Worm (Caenorhabditis elegans) whole organism, midembryonic: ENCODE results near the gene frpr-19.
A peak's percentile ranks its signal among the peaks of the same experiment; 100 is the strongest.

Source experiments
- T22C8.4 ChIP-seq: fragments of 200-800 bp; sonication (Bioruptor generic); IDR thresholded peaks from 2 replicates; pipeline ENCODE4 v1.3.6; 2022; ENCODE audit warnings: missing genetic modification characterization, missing compliant biosample characterization
- cog-1 ChIP-seq: sonication (generic microtip); optimal IDR thresholded peaks from 2 replicates; lab custom pipeline; 2016; ENCODE audit warnings: missing genetic modification characterization, missing compliant biosample characterization
- flt-1 ChIP-seq: fragments of 200-800 bp; sonication (Bioruptor generic); IDR thresholded peaks from 2 replicates; pipeline ENCODE4 v1.3.6; 2022; ENCODE audit warnings: missing genetic modification characterization, missing compliant biosample characterization
- klf-2 ChIP-seq: fragments of 200-800 bp; sonication (Bioruptor generic); conservative IDR thresholded peaks from 2 replicates; pipeline ENCODE4 v1.3.6; 2022; ENCODE audit warnings: missing genetic modification reagents, missing genetic modification characterization, missing compliant biosample characterization
- med-1 ChIP-seq: sonication (generic microtip); optimal IDR thresholded peaks from 2 replicates; lab custom pipeline; 2017; ENCODE audit warnings: missing genetic modification characterization, mild to moderate bottlenecking, missing compliant biosample characterization, antibody characterized with exemption, missing genetic modification reagents; ENCODE audit not compliant: insufficient read depth
- ref-1 ChIP-seq: fragments of 200-800 bp; sonication (Bioruptor generic); conservative IDR thresholded peaks from 2 replicates; pipeline ENCODE4 v1.3.6; 2022; ENCODE audit warnings: missing genetic modification reagents, missing genetic modification characterization, missing compliant biosample characterization
- tab-1 ChIP-seq: fragments of 200-800 bp; sonication (Bioruptor generic); IDR thresholded peaks from 2 replicates; pipeline ENCODE4 v1.3.6; 2022; ENCODE audit warnings: missing genetic modification characterization, missing compliant biosample characterization
- ztf-23 ChIP-seq: fragments of 200-800 bp; sonication (Bioruptor generic); IDR thresholded peaks from 2 replicates; pipeline ENCODE4 v1.3.6; 2022; ENCODE audit warnings: missing genetic modification reagents, missing genetic modification characterization, missing compliant biosample characterization
- ztf-29 ChIP-seq: fragments of 200-800 bp; sonication (Bioruptor generic); IDR thresholded peaks from 2 replicates; pipeline ENCODE4 v1.3.6; 2022; ENCODE audit warnings: missing genetic modification reagents, missing genetic modification characterization, missing compliant biosample characterization

frpr-19 gene

ce11 chrIV:1816238-1816637 lies 34.8 kb upstream of the frpr-19 start:
- TF ChIP-seq ztf-29 (GFP tag; lab: Robert Waterston, UW) (no peak), tab-1 (GFP tag; lab: Robert Waterston, UW) (no peak), med-1 (GFP tag; lab: Kevin White, UChicago) (no peak), T22C8.4 (GFP tag; lab: Robert Waterston, UW) (no peak), ztf-23 (GFP tag; lab: Robert Waterston, UW) (no peak), flt-1 (GFP tag; lab: Robert Waterston, UW) (no peak), klf-2 (GFP tag; lab: Robert Waterston, UW) (no peak), cog-1 (tag; lab: Kevin White, UChicago) (no peak), ref-1 (GFP tag; lab: Robert Waterston, UW) (no peak)

ce11 chrIV:1814764-1815518 lies 33.5 kb upstream of the frpr-19 start, which contains the start of gene snn-1:
snn-1 (minus strand) TSS chrIV:1815118.
- TF ChIP-seq ztf-23 (GFP tag; lab: Robert Waterston, UW) (no peak), ref-1 (GFP tag; lab: Robert Waterston, UW) (no peak), tab-1 (GFP tag; lab: Robert Waterston, UW) (no peak), T22C8.4 (GFP tag; lab: Robert Waterston, UW) (no peak), med-1 (GFP tag; lab: Kevin White, UChicago) (no peak), flt-1 (GFP tag; lab: Robert Waterston, UW) (no peak), ztf-29 (GFP tag; lab: Robert Waterston, UW) (no peak), cog-1 (tag; lab: Kevin White, UChicago) (no peak), klf-2 (GFP tag; lab: Robert Waterston, UW) (no peak)

ce11 chrIV:1813869-1814268 lies 32.4 kb upstream of the frpr-19 start:
- TF ChIP-seq cog-1 (tag; lab: Kevin White, UChicago) (no peak), klf-2 (GFP tag; lab: Robert Waterston, UW) (no peak), ref-1 (GFP tag; lab: Robert Waterston, UW) (no peak), med-1 (GFP tag; lab: Kevin White, UChicago) (no peak), tab-1 (GFP tag; lab: Robert Waterston, UW) (no peak), T22C8.4 (GFP tag; lab: Robert Waterston, UW) (no peak), ztf-29 (GFP tag; lab: Robert Waterston, UW) (no peak), ztf-23 (GFP tag; lab: Robert Waterston, UW) (no peak), flt-1 (GFP tag; lab: Robert Waterston, UW) (no peak)

ce11 chrIV:1804613-1805012 lies 23.2 kb upstream of the frpr-19 start:
- TF ChIP-seq T22C8.4 (GFP tag; lab: Robert Waterston, UW) = no peak
- TF ChIP-seq klf-2 (GFP tag; lab: Robert Waterston, UW) = no peak
- TF ChIP-seq med-1 (GFP tag; lab: Kevin White, UChicago) = no peak
- TF ChIP-seq ztf-23 (GFP tag; lab: Robert Waterston, UW) = no peak
- TF ChIP-seq tab-1 (GFP tag; lab: Robert Waterston, UW) = no peak
- no peak for TF ChIP-seq ztf-29 (GFP tag; lab: Robert Waterston, UW)
- no peak for TF ChIP-seq ref-1 (GFP tag; lab: Robert Waterston, UW)
- TF ChIP-seq flt-1 (GFP tag; lab: Robert Waterston, UW) = no peak
- no peak for TF ChIP-seq cog-1 (tag; lab: Kevin White, UChicago)

- TF ChIP-seq klf-2 (GFP tag; lab: Robert Waterston, UW) = no peak
These were observed 22.4 kb upstream of the frpr-19 start, which contains the start of gene Y38C1BA.1 for ce11 chrIV:1803882-1804281. Y38C1BA.1 (minus strand) TSS chrIV:1803982.

- TF ChIP-seq flt-1 (GFP tag; lab: Robert Waterston, UW) (no peak), T22C8.4 (GFP tag; lab: Robert Waterston, UW) (no peak), klf-2 (GFP tag; lab: Robert Waterston, UW) (no peak), ztf-29 (GFP tag; lab: Robert Waterston, UW) (no peak), tab-1 (GFP tag; lab: Robert Waterston, UW) (no peak), ztf-23 (GFP tag; lab: Robert Waterston, UW) (no peak), med-1 (GFP tag; lab: Kevin White, UChicago) (no peak), cog-1 (tag; lab: Kevin White, UChicago) (no peak), ref-1 (GFP tag; lab: Robert Waterston, UW) (no peak)
These were observed 10.3 kb upstream of the frpr-19 start for ce11 chrIV:1791775-1792174.

- TF ChIP-seq ztf-29 (GFP tag; lab: Robert Waterston, UW) = no peak
- TF ChIP-seq tab-1 (GFP tag; lab: Robert Waterston, UW) = no peak
- no peak for TF ChIP-seq med-1 (GFP tag; lab: Kevin White, UChicago)
- no peak for TF ChIP-seq klf-2 (GFP tag; lab: Robert Waterston, UW)
- no peak for TF ChIP-seq T22C8.4 (GFP tag; lab: Robert Waterston, UW)
- TF ChIP-seq ref-1 (GFP tag; lab: Robert Waterston, UW) = no peak
- no peak for TF ChIP-seq cog-1 (tag; lab: Kevin White, UChicago)
- no peak for TF ChIP-seq flt-1 (GFP tag; lab: Robert Waterston, UW)
- no peak for TF ChIP-seq ztf-23 (GFP tag; lab: Robert Waterston, UW)
These were observed 9.2 kb upstream of the frpr-19 start for ce11 chrIV:1790677-1791076.

- TF ChIP-seq klf-2 (GFP tag; lab: Robert Waterston, UW) (no peak), ztf-29 (GFP tag; lab: Robert Waterston, UW) (0 out of 2 replicates have a peak, but pooled peaks have one; percentile 5)
These were observed 3.7 kb upstream of the frpr-19 start for ce11 chrIV:1785156-1785555.

ce11 chrIV:1771843-1772242 lies 9.6 kb downstream of the frpr-19 start, which contains the start of gene Y41D4A.1:
Y41D4A.1 (plus strand) TSS chrIV:1772143.
- TF ChIP-seq klf-2 (GFP tag; lab: Robert Waterston, UW) (no peak), ref-1 (GFP tag; lab: Robert Waterston, UW) (no peak), tab-1 (GFP tag; lab: Robert Waterston, UW) (no peak), cog-1 (tag; lab: Kevin White, UChicago) (no peak), ztf-29 (GFP tag; lab: Robert Waterston, UW) (no peak), flt-1 (GFP tag; lab: Robert Waterston, UW) (no peak), T22C8.4 (GFP tag; lab: Robert Waterston, UW) (no peak), med-1 (GFP tag; lab: Kevin White, UChicago) (no peak), ztf-23 (GFP tag; lab: Robert Waterston, UW) (no peak)
